Fruit fly (Drosophila melanogaster) S2 (cell line): Measurements from ENCODE around the gene CG5937.

Source experiments
- CG8478 ChIP-seq: fragments of >200 bp; optimal IDR thresholded peaks from 2 replicates; lab custom pipeline; 2018
- CTCF ChIP-seq, 2 experiments: fragments of >200 bp; optimal IDR thresholded peaks; 2 replicates each; lab custom pipeline; 2018

The CG5937 gene

DNA sequence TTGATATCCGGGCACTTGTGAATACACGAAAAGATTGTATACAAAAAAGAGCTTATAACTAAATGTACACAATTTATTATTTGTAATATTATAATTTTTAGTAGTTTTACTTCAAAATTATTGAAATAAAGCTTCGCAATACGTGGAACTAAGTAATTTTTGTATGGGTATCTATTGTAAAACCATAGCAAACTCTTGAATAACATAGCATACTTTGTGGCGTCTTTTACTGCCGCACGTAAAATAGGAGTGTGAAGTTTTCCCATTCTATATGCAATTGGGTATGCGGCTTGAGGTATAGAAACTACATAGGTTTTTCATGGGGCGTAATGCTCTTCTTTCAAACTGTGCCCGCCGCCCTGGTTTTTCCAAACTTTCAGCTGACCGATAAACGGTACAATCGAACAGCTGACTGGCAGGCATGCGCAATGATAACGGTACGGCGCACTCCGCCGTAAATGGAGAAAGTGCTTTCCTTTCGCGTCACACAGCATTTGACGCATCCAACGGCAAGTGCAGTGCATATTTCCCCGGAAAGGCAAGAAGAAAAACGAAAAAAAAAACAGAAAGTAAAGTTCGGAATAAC, at the start of gene CG5937:
Gene CG5937 (plus strand): TSS at position 575 of the 586 bp plus-strand sequence.
- TF ChIP-seq CTCF (optimal IDR thresholded peaks at IDR 0.05; lab: Kevin White, UChicago) (no peak), CG8478 (no peak)

DNA sequence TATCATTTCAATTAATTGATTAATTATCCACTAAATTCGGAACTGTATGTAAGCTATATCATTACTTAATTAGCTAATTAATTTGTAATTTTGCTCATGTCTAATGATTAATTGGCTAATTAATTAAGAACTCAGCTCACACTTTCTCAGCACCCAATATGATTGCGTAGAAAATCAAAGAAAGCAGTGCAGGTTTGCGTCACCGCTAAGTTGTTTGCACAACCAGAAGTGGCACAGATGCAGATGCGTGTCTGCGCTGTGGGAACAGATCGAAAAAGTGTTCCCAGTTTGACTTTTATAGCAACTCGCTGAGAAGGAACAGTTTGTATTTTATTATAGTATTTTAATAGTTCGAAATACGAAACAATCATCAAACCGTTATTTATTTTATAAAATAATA, 47.7 kb upstream of the CG5937 start:
- no peak for TF ChIP-seq CG8478
- peak; percentile 69 to 80 for TF ChIP-seq CTCF (optimal IDR thresholded peaks at IDR 0.05; lab: Kevin White, UChicago)

DNA sequence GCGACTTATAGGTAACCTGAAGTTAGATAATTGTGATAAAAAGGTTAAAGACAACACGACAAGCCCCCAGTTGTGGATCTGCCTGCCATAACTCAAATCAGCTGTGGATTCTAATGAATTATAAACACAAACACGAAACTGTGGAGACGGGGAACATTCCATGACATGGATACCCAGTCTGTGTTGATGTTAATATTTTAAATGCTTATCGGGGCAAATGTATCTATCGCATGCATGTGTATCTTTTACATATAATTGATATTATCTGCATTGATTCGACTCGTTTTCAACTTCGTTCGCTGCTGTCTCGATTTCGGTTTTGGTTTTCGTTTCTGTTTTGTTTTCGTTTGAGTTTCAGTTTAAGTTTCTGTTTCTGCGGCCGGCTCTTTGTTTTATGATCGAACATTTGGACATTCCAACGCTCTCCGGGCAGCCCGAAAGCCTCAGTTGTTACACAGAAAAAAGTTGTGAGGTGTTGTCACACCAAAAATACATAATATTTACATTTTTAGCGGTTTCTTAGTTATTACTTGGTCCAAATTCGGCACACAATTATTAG, 47.0 kb upstream of the CG5937 start:
- TF ChIP-seq CG8478 (no peak), CTCF (optimal IDR thresholded peaks at IDR 0.05; lab: Kevin White, UChicago) (no peak)

DNA sequence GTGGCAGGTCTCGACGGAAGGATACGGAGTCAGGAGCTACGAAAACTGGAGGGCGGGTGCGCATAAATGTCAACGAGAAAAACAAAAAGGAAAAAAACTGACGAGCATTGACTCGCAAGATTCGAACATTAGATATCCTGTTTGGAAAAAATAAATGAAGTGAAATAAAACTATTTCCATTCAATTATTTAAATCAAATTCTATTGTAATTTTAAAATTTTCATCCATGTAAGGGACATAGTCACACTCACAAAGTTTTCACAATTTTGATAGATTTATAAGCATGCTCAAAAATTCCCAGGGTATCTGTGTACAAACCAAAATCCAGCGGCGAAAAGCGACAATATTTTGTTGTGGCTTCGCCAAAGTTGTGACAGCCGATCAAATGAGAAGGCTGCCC, 43.9 kb upstream of the CG5937 start:
- TF ChIP-seq CTCF (optimal IDR thresholded peaks at IDR 0.05; lab: Kevin White, UChicago) (no peak), CG8478 (no peak)

DNA sequence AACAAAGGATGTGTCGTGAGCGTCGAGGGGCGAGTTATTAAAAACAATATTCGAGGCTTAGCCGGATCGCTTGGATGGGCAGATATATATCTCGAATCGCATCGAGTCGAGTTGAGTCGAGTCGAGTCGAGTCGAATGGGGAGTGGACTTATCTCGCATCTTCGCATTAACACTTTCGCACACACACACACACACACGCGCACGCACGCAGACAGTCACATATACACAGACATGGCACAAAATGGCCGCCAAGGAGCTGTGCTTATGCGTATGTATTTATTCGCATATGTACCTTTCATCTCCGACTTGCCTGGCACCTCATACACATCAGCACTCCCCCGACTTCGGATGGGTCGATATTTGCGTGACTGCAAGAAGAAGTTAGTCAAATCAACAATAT, 41.9 kb upstream of the CG5937 start:
- TF ChIP-seq CG8478 (no peak), CTCF (optimal IDR thresholded peaks at IDR 0.05; lab: Kevin White, UChicago) (no peak)

DNA sequence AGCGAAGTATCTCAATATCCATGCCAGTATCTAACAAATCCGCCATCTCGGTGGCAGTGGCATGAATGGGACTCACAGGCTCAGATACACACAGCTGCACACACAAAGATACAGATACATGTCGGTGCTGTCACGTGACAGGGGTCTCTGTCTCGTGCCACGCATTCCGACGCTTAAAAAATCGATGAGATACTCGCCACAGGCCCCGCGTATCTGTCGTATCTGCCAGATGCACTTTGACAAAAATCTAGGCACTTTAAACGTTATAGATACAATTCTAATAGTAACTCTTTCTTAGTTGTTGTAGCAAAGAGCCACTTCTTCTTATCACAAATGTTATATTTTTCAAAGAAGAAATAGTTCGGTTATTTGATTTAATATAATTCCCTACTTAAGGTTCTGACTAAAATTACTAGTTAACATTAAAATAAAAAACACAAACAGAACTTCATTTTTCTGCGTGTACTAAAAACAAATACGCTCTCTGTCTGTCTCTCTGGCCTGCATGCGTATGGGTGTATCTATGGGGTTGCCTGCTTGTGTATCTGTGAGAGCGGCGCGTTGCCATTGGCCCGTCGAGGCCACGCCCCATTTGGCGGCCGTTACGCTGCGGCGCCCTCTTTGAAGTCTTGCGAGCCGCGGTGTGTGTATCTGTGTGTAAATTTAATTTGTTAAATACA, 38.9 kb upstream of the CG5937 start, which contains the start of gene CG4766:
Gene CG4766 (minus strand): TSS at position 51 of the 680 bp plus-strand sequence.
- TF ChIP-seq CG8478 = no peak
- no peak for TF ChIP-seq CTCF (optimal IDR thresholded peaks at IDR 0.05; lab: Kevin White, UChicago)

DNA sequence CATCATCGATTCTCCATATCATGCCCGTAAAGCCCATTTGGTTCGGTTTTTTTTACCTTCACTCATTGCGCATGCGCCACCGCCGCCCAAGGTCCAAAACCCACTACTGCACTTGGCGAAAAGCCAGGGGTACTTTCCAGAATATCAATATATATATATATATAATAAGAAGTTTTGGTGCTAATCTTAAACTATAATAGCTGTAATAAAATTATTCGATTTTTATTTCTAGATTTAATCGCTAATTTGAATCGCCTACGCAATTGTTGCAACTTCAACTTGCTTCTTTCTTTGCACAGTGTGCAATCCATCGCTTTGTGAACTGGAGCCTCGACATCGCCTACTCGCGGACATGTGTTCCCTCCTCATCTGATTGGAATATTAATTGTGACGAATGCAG, 36.0 kb upstream of the CG5937 start:
- TF ChIP-seq CG8478 = no peak
- TF ChIP-seq CTCF (optimal IDR thresholded peaks at IDR 0.05; lab: Kevin White, UChicago) = no peak

DNA sequence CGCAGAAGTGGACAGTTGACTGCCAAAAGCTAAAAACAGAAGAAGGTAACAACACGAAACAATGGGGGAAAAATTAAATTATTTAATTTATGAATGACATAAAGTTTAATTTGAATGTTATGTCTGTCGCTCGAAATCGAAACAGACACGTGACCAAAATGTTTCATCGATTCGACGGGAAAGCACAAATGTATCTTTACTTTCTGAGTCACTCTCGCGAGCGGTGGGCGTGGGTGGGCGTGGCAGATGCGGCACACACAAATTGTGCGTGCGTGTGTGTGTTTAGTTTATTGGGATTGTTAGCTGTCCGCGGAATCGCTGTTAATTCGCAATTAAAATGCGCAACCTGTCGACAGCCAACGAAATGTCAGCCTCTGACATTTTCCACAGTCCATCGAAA, 32.3 kb upstream of the CG5937 start:
- TF ChIP-seq CTCF (optimal IDR thresholded peaks at IDR 0.05; lab: Kevin White, UChicago) (no peak), CG8478 (no peak)

DNA sequence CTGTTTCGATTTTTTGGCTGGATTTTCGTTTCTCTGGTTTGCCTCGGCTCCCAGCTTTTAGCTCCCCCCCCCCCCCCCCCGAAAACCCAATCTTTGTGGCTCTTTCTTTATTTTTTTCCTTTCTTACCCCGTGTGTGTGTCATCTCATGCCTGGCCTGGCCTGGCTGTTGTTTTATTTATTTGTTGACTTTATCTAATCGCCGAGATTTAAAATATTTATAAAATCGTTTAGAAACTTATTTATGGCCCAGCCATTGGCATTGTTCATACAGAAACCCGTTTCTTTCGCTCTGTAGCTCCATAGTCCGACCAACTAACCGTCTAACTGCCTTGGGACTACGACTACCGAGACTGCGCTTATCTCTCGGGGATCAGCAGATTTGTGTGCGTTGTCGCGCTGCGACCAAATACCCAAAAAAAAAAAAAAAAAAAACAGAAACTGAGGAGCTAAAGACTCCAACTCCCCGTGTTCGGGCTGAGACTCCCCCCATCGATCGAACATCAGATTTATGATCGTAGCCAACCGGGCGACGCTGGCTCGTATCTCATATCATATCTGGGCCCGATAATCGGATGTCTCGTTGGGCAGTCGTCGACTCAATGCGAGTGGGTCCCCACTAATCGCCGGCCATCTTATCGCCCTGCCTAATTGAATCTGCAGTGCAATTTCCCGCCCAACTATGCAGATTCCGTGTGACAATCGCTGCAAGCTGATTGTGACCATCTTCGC, 29.1 kb upstream of the CG5937 start:
- TF ChIP-seq CG8478 (no peak), CTCF (optimal IDR thresholded peaks at IDR 0.05; lab: Kevin White, UChicago) (no peak)

DNA sequence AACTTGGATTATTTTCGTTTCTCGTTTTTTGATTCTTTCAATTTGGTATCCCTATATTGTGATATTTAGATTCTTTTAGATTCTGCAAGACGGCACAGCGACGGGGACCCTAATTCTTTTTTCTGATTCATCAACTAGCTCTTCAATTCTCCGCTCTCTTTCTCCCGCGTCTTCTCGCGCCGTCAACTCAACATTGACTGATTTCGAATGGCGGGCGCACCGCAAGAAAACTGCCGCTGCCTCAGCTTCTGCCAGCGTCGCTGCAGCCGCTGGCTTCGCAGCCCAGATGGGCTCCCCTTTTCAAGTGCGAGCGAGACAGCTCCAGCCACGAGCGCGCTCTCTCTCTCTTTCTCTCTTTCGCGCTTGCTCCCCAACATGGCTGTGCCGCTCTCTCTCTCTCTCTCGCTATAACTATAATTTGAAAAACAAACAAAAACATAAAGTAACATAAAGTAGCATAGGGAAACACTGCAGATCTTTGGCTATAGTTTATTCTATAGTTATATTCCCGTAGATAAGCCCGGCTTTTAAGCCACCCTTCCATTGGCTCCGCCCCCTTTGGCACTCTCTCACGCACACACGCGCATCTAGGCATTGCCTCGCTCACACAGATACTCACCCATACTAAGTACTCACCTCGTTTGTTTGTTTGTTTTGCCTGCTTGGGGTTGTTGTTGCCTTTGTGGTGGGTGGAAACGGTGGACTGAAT, 26.7 kb upstream of the CG5937 start, which contains the start of gene mab-21:
Gene mab-21 (minus strand): TSS at position 206 of the 709 bp plus-strand sequence.
- TF ChIP-seq CTCF (optimal IDR thresholded peaks at IDR 0.05; lab: Kevin White, UChicago) (no peak), CG8478 (no peak)

DNA sequence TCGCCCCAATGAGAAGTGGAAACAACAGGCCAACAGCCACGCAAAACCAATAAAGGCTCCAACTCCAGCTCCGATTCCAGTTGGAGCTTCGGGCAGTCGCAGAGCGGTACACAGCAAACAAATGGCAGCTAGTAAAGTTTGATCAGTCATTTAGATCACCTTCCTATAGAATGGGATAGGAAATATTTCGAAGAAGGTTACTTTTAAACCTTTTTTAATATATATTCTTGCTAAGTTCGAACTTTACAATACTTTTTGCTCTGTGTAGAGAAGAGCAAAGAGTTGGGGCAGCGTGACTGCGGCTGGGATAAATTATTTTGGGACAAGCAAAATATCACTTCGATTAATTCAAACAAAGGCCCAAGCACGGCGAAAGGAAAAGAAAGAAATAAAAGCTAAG, 19.6 kb upstream of the CG5937 start:
- no peak for TF ChIP-seq CTCF (optimal IDR thresholded peaks at IDR 0.05; lab: Kevin White, UChicago)
- TF ChIP-seq CG8478 = no peak

DNA sequence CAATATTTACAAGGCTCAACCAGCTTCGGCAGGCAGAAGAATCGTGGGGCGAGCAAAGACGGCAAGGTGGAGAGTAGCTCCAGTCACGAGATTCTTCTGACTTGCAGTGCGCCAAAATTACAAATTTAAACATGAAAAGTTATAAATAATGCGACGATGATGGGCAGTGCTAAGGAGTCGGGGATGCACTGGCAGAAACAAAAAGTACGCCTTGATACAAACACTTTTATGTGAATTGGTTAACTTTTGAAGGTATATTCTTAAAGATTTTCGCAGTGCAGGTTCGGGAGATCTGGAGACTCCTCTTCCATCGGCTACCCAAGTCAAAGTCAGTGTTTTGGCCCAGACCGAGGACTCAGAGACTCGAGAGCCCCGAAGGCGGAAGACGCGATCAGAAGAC, 18.4 kb upstream of the CG5937 start:
- no peak for TF ChIP-seq CTCF (optimal IDR thresholded peaks at IDR 0.05; lab: Kevin White, UChicago)
- TF ChIP-seq CG8478 = no peak

DNA sequence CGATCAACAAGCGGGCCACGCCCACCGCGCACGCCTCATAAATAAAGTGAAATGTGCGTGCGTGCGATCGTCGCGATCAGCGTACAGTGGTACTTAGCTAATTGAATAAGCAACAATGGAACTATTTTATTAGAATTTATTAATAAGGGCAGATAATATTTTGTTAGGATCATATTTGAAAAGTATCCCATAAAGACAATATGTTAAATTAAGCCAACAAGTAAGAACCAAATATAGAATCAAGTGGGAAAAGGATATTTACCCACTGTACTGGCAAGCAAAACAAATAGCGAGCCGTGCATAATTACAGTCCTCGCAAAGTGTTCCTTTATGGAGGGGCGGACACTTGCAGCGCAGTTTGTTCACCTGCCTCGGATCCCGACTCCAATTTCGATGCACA, 17.7 kb upstream of the CG5937 start:
- TF ChIP-seq CG8478 = no peak
- TF ChIP-seq CTCF (optimal IDR thresholded peaks at IDR 0.05; lab: Kevin White, UChicago) = no peak

DNA sequence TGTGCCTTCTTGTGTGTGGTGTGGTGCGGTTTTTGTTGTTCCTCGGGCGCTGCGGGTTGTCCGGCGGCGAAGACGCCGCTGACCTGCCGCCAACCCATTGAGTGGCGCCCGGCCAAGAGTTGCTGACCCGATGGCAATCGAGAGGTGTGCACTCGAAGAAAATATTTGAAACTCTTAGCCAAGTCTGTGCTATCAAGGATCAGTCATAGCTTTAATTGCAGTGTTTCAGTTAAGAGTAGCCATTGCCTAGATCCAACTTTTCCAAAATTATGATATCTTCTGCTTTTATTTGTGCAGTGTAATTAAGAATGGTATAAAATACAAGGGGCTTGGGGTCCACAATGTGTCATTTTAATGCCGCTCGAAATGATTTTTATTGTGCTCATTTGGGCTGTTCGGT, 15.2 kb upstream of the CG5937 start:
- TF ChIP-seq CG8478 (no peak), CTCF (optimal IDR thresholded peaks at IDR 0.05; lab: Kevin White, UChicago) (no peak)

DNA sequence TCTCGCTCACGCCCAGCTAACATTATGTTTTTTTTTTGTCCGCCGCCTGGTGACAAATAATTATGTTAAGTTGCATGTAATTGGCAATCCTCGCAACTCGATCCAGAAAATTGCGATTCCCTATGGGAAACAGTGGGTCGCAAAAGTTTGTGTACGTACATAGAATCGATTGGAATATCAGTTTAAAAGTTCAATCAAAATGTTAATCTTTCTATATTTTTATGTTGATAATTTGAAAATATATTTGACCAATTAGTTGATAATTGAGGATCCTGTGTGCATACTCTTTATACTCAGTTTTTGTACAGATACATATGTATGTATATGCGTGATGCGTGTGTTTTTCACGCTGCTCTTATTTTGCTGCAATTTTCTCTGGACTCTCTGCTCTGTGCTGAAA, 12.0 kb upstream of the CG5937 start:
- no peak for TF ChIP-seq CG8478
- no peak for TF ChIP-seq CTCF (optimal IDR thresholded peaks at IDR 0.05; lab: Kevin White, UChicago)
